Worm (Caenorhabditis elegans): ENCODE data around the gene srx-136.
A peak's percentile ranks its signal among the peaks of the same experiment; 100 is the strongest.

The srx-136 gene

DNA sequence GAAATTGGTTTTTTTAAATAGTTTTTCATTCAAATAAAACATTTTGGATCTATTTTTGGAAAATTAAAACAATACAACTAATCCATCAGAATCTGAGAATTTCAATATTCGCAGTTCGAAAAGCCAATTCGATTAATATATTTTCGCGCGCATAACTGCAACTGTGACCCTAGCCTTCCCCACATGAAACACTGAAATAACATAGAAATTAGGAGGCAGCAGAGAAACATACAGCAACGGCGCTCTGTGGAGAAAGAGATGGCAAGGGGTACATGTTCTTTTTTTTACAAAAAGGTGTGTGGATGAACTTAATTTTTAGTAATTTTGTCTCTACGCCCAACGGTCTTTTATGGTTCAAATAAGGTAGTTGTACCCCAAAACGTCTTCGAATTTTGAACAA is 22.9 kb downstream of the srx-136 start (continued):
- no peak for TF ChIP-seq unc-130 (GFP tag; optimal IDR thresholded peaks at IDR 0.05)
- TF ChIP-seq Y48G9A.11 (GFP tag; IDR thresholded peaks at IDR 0.05): no peak
- no peak for TF ChIP-seq nhr-48 (tag; optimal IDR thresholded peaks at IDR 0.05)

DNA sequence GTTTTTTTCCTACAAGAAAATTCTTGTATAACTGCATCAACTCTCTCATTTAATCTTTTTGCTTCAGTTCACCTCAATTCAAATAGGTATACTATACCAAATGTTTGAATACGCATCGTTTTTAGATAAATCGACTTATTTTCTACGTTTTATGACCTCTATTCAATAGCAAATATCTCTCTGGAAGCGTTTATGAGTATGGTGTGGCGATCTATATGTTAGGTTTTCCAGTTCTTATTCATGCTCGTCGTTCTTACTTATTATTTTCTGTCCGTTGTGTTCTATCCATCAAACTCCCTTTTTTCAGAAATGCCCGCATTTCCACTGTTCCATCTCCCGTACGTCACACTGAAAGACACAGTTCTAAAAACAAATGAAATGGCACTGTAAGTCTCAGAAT is 23.4 kb downstream of the srx-136 start, which contains the start of gene T22G5.3:
TSS of gene T22G5.3 (plus strand) at position 301 of the 400 bp plus-strand sequence.
- TF ChIP-seq zfp-3 (GFP tag; conservative IDR thresholded peaks at IDR 0.05): no peak
- no peak for TF ChIP-seq daf-16 (GFP tag; optimal IDR thresholded peaks at IDR 0.05)
- TF ChIP-seq daf-16 (tag; optimal IDR thresholded peaks at IDR 0.05): no peak
- TF ChIP-seq ZK337.2 (GFP tag; IDR thresholded peaks at IDR 0.05): no peak
- TF ChIP-seq ztf-7 (tag; optimal IDR thresholded peaks at IDR 0.05): no peak
- TF ChIP-seq tra-1 (GFP tag; IDR thresholded peaks at IDR 0.05): no peak
- no peak for TF ChIP-seq tag-97 (GFP tag; IDR thresholded peaks at IDR 0.05)
- TF ChIP-seq fkh-10 (GFP tag; optimal IDR thresholded peaks at IDR 0.05): no peak
- TF ChIP-seq ceh-32 (tag; optimal IDR thresholded peaks at IDR 0.05; ENCODE audit: poor library complexity): no peak
- TF ChIP-seq mdt-29 (GFP tag; IDR thresholded peaks at IDR 0.05): no peak
- TF ChIP-seq ceh-20 (GFP tag; IDR thresholded peaks at IDR 0.05): no peak
- TF ChIP-seq unc-39 (tag; optimal IDR thresholded peaks at IDR 0.05): no peak
- no peak for TF ChIP-seq R02D3.7 (tag; optimal IDR thresholded peaks at IDR 0.05)
- no peak for TF ChIP-seq T20F7.1 (GFP tag; optimal IDR thresholded peaks at IDR 0.05)
- TF ChIP-seq ZK546.5 (tag; optimal IDR thresholded peaks at IDR 0.05): no peak
- TF ChIP-seq hlh-11 (tag; optimal IDR thresholded peaks at IDR 0.05): no peak
- no peak for TF ChIP-seq zfp-2 (tag; optimal IDR thresholded peaks at IDR 0.05)
- TF ChIP-seq ceh-82 (tag; optimal IDR thresholded peaks at IDR 0.05): no peak
- TF ChIP-seq nhr-11 (tag; optimal IDR thresholded peaks at IDR 0.05): no peak
- no peak for TF ChIP-seq daf-12 (tag; optimal IDR thresholded peaks at IDR 0.05)

DNA sequence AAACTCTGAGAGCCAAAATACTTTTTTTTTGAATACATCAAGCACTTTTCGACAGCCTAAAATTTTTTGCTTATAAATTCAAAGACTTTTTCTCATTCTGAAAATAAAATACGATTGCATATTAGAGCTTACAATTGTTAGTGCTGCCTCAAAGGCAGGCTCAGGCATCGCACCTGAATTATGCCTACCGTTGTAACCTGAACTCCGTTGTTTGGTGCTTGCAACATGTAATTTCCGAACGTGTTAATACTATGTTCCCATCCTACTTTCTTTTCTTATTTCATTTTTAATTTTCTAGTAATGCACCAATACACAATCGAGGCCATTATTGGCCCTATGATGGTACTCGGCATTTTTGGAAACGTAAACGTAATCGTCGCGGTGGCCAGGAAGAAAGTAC is 30.1 kb downstream of the srx-136 start, which contains the start of gene srsx-19:
TSS of gene srsx-19 (plus strand) at position 301 of the 400 bp plus-strand sequence.
- TF ChIP-seq aha-1 (tag) (peak; percentile 16), F49E8.2 (tag; optimal IDR thresholded peaks at IDR 0.05; ENCODE audit: borderline replicate concordance) (no peak)

DNA sequence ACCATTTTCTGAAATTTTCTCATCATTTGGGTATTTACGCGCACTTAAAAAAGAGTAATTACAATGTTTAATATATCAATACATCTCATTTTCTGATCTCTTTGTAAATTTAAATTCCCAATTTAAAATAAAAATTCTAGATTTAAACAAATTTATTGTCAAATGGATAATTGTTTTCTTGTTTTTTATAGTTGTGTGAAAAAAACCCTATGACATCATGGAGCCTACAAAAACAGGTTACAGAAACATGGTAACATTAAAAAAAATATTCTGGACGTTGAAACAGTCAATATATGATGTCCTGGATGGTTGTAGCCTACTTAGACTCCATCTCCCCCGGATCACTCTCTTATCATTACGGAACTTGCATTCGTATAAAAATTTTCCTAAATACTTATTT is 32.3 kb downstream of the srx-136 start, which contains the start of gene spp-12:
TSS of gene spp-12 (plus strand) at position 301 of the 400 bp plus-strand sequence.
- TF ChIP-seq tra-1 (GFP tag; IDR thresholded peaks at IDR 0.05) (no peak), lsy-2 (tag; optimal IDR thresholded peaks at IDR 0.05) (no peak), lin-13 (GFP tag; optimal IDR thresholded peaks at IDR 0.05) (no peak)

DNA sequence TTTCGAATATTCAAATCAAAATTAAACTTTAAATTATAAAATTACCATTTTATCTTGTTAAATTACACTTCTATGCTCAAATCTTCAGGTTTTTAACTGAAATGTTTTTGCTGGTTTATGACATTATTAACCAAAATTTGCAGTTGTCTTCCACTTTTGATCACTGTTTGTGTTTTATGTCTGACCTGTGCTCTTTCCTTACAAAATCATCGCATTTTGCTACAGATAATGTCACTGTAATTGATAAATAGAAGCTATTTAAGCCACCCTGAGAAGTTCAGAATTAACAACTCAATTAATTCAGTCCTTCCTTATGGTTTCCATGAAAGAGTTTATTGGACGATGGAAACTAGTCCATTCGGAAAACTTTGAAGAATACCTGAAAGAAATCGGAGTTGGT is 33.2 kb downstream of the srx-136 start, which contains the start of gene lbp-8:
TSS of gene lbp-8 (plus strand) at position 301 of the 400 bp plus-strand sequence.
- TF ChIP-seq ZK546.5 (tag; optimal IDR thresholded peaks at IDR 0.05) (no peak), snpc-4 (tag; optimal IDR thresholded peaks at IDR 0.05) (no peak), hmg-1.1 (GFP tag; IDR thresholded peaks at IDR 0.05) (no peak), zfp-3 (GFP tag; conservative IDR thresholded peaks at IDR 0.05) (no peak), ceh-44 (GFP tag; IDR thresholded peaks at IDR 0.05) (no peak), mxl-3 (GFP tag; optimal IDR thresholded peaks at IDR 0.05) (no peak), dmd-9 (GFP tag; IDR thresholded peaks at IDR 0.05) (no peak), ceh-62 (tag; optimal IDR thresholded peaks at IDR 0.05) (no peak), nhr-28 (tag; optimal IDR thresholded peaks at IDR 0.05) (no peak), nhr-41 (GFP tag; IDR thresholded peaks at IDR 0.05) (no peak), pha-4 (GFP tag; IDR thresholded peaks at IDR 0.05) (no peak), pha-4 (tag; optimal IDR thresholded peaks at IDR 0.05) (no peak)
